Fruit fly (Drosophila melanogaster) whole organism, prepupa: ENCODE measurements around the gene CG9626.

Experiments
- CG11902 ChIP-seq: fragments of 200-800 bp; sonication (Bioruptor generic); optimal IDR thresholded peaks from 3 replicates; lab custom pipeline; 2016; ENCODE audit warnings: missing biosample characterization, missing genetic modification characterization
- CG16779 ChIP-seq: fragments of 200-800 bp; sonication (Bioruptor generic); optimal IDR thresholded peaks from 3 replicates; lab custom pipeline; 2017; ENCODE audit warnings: missing biosample characterization, mild to moderate bottlenecking, missing genetic modification characterization
- CG3032 ChIP-seq: fragments of 200-800 bp; optimal IDR thresholded peaks from 2 replicates; lab custom pipeline; 2019; ENCODE audit warnings: missing biosample characterization, mild to moderate bottlenecking, missing genetic modification characterization, moderate library complexity
- CG3919 ChIP-seq: fragments of 200-800 bp; sonication (Bioruptor generic); optimal IDR thresholded peaks from 3 replicates; lab custom pipeline; 2016; ENCODE audit warnings: missing biosample characterization, missing genetic modification characterization
- CG6276 ChIP-seq: fragments of 200-800 bp; sonication (Bioruptor generic); optimal IDR thresholded peaks from 2 replicates; lab custom pipeline; 2017; ENCODE audit warnings: missing biosample characterization, mild to moderate bottlenecking, missing genetic modification characterization
- CG7368 ChIP-seq: fragments of 200-800 bp; sonication (Bioruptor generic); optimal IDR thresholded peaks from 3 replicates; lab custom pipeline; 2016; ENCODE audit warnings: missing biosample characterization, missing genetic modification characterization
- CG8119 ChIP-seq: fragments of 200-800 bp; sonication (Bioruptor generic); IDR thresholded peaks from 3 replicates; pipeline ENCODE4 v1.3.6; 2022; ENCODE audit warnings: missing biosample characterization, missing genetic modification characterization
- Hr39 ChIP-seq: fragments of 200-800 bp; sonication (Bioruptor generic); optimal IDR thresholded peaks from 2 replicates; lab custom pipeline; 2016; ENCODE audit warnings: missing biosample characterization, missing genetic modification characterization
- dsx ChIP-seq: fragments of 200-800 bp; optimal IDR thresholded peaks from 3 replicates; lab custom pipeline; 2019; ENCODE audit warnings: missing biosample characterization, mild to moderate bottlenecking, missing genetic modification characterization, moderate library complexity; ENCODE audit not compliant: poor library complexity, severe bottlenecking
- eg ChIP-seq: fragments of 200-800 bp; sonication (Bioruptor generic); IDR thresholded peaks from 3 replicates; pipeline ENCODE4 v1.3.6; 2022; ENCODE audit warnings: missing biosample characterization, missing genetic modification characterization
- esn ChIP-seq: fragments of 200-800 bp; sonication (Bioruptor generic); optimal IDR thresholded peaks from 2 replicates; lab custom pipeline; 2016; ENCODE audit warnings: missing biosample characterization, mild to moderate bottlenecking, missing genetic modification characterization, moderate library complexity
- fd59A ChIP-seq: fragments of 200-800 bp; sonication (Bioruptor generic); optimal IDR thresholded peaks from 2 replicates; lab custom pipeline; 2017; ENCODE audit warnings: missing biosample characterization, mild to moderate bottlenecking, missing genetic modification characterization, missing genetic modification reagents

dm6 chr3R:8300928-8301752 lies at the start of gene CG9626, which contains the start of gene mRpL1:
- TF ChIP-seq CG7368 (GFP tag; lab: Kevin White, UChicago) (no peak), fd59A (no peak), dsx (no peak), CG3032 (tag; lab: Kevin White, UChicago) (no peak), CG3919 (GFP tag; lab: Kevin White, UChicago) (no peak), CG16779 (no peak), eg (GFP tag; lab: Robert Waterston, UW) (no peak), CG11902 (GFP tag; lab: Kevin White, UChicago) (no peak), esn (no peak), CG8119 (GFP tag; lab: Robert Waterston, UW) (no peak), CG6276 (GFP tag; lab: Kevin White, UChicago) (no peak), Hr39 (GFP tag; lab: Kevin White, UChicago) (no peak)
